Fruit fly (Drosophila melanogaster) whole organism, larva: ENCODE results near the gene PolD1.

Source experiments
- noc ChIP-seq: fragments of 200-800 bp; sonication (Bioruptor generic); optimal IDR thresholded peaks from 3 replicates; lab custom pipeline; 2019; ENCODE audit warnings: missing biosample characterization, mild to moderate bottlenecking, missing genetic modification characterization, moderate library complexity

The PolD1 gene

DNA sequence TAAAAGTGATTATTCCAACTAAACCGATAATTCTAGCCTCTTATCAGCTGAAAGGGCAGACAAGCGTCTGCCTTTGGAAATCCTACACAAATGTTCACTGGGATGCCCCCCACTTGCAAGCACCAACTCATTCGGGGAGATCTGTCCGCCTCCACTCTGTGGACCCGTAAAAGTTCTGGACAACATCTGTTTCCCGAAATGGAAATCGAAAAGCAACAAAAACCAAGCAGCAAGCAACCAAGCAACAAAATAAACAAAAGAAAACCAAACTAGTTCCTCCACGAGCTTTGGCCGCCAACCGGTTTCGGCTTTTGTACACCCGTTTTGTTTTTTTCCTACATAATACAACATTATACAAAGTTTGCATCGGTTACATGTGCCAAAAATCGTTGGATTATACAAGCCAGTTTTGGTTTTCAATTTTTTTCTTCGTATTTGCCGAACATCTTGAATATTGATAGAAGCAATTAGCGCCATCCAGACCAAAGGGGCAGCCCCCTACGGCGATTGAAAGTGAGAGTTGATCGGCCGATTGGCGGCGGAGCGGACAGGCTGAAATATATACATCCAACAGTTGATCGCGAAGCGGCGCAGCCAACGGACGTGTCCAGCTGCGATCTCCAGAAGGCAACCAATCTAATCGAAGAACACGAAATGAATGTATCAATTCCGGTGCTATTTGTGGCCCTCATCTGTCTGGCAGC, 28.9 kb downstream of the PolD1 start, which contains the start of gene CG17032:
TSS of gene CG17032 (plus strand) at position 232 of the 704 bp plus-strand sequence.
- peak; percentile 65 for TF ChIP-seq noc

- peak; percentile 59 for TF ChIP-seq noc
Measured at dm6 chr3L:15956448-15957010, 31.1 kb downstream of the PolD1 start, which contains the start of gene elgi. elgi (plus strand) TSS chr3L:15956550.

DNA sequence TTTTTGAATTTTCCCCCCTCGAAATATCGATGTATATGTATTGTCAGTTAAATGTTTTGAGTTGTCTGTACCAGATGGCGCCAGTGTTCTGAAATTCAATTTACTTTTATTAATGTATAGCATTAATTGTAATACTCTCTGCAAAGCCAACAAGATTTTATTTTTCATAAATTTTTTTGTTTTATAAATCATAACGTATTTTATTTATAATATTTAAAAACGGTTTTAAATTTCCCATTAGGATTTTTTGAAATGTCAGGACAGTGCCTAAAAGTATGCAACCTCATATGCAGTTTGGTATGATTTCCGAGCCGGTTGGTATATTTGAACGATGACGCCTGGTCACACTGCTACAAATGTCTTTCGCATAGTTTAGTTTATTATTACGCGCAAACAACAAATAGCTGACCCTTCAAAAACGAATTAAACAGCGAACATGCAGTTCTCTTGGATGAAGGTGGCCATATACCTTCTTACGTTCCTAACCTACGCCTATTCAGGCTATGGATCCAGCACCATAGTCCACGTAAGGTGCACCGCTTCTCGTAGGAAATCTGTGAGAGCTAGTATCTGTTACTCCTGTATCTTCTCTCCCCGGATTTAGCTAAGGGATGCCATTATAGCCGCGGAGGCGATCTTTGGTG, 32.7 kb downstream of the PolD1 start, which contains the start of the genes Pka-C3 and GXIVsPLA2:
TSS of gene Pka-C3 (minus strand) at position 14 of the 644 bp plus-strand sequence.
TSS of gene GXIVsPLA2 (plus strand) at position 313 of the 644 bp plus-strand sequence.
- TF ChIP-seq noc = no peak

dm6 chr3L:15953892-15954291, 33.7 kb downstream of the PolD1 start:
- TF ChIP-seq noc = no peak

DNA sequence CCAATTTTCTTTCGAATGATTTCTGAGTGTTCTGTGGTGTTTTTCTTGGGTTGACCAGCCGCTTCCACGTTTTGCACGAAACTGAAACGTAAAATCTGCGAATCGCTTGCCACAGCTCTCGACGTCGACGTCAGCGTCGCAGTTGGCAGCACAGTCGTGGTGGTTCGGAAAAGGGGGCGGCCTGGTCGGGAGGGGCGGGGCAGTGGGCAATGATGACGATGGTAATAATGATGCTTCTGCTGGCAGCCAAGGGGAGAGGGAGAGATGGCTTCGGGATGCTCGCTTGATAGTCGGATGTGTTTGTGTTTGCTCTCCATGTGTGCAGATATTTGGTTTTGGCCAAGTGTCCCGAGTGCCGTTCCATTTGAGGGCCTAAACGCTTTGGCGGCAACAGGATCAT, 34.7 kb downstream of the PolD1 start:
- TF ChIP-seq noc = no peak

dm6 chr3L:15952287-15952686, 35.3 kb downstream of the PolD1 start:
- no peak for TF ChIP-seq noc

DNA sequence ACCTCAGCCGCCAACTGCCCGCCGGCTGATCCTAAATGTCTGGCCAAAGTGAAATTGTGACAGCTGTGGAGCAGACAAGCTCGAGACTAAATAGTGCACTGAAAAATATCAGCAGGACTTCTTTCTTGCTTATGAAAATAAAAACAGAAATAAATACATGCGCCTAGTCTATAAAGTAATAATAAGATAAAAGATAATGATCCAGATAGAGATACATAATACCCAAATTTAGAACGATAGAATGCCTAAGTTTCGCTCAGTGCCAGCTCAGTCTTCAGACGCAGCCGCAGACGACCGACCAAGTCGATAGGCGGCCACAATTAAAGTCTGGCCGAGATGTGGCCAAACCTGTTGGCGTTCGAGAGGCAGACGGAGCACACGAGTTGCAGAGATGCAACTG, 46.8 kb downstream of the PolD1 start:
- no peak for TF ChIP-seq noc
